Worm (Caenorhabditis elegans) whole organism, young adult: ENCODE measurements around the gene C14B1.8.

Experiments used
- D2030.7 ChIP-seq: fragments of 200-800 bp; sonication (Bioruptor generic); IDR thresholded peaks from 2 replicates; pipeline ENCODE4 v1.3.6; 2022; ENCODE audit warnings: missing genetic modification reagents, missing genetic modification characterization, missing compliant biosample characterization
- F10E7.11 ChIP-seq: sonication (generic microtip); optimal IDR thresholded peaks from 2 replicates; lab custom pipeline; 2017; ENCODE audit warnings: mild to moderate bottlenecking, missing genetic modification characterization, moderate library complexity, missing compliant biosample characterization
- F33H1.4 ChIP-seq: fragments of 200-800 bp; sonication (Bioruptor generic); IDR thresholded peaks from 2 replicates; pipeline ENCODE4 v1.3.6; 2022; ENCODE audit warnings: missing genetic modification reagents, missing genetic modification characterization, missing compliant biosample characterization
- F57A8.1 ChIP-seq: fragments of 200-800 bp; sonication (Bioruptor generic); optimal IDR thresholded peaks from 2 replicates; lab custom pipeline; 2018; ENCODE audit warnings: mild to moderate bottlenecking, missing genetic modification characterization, moderate library complexity, missing compliant biosample characterization
- K11D2.4 ChIP-seq: fragments of 200-800 bp; sonication (Bioruptor generic); IDR thresholded peaks from 2 replicates; pipeline ENCODE4 v1.3.6; 2022; ENCODE audit warnings: missing genetic modification reagents, missing genetic modification characterization, missing compliant biosample characterization
- T07F8.4 ChIP-seq: sonication (generic microtip); optimal IDR thresholded peaks from 2 replicates; lab custom pipeline; 2016; ENCODE audit warnings: mild to moderate bottlenecking, missing genetic modification characterization, moderate library complexity, missing compliant biosample characterization
- Y95B8A.8 ChIP-seq: fragments of 200-800 bp; sonication (Bioruptor generic); IDR thresholded peaks from 2 replicates; pipeline ENCODE4 v1.3.6; 2022; ENCODE audit warnings: missing genetic modification reagents, missing genetic modification characterization, missing compliant biosample characterization
- ama-1 ChIP-seq, 3 experiments: fragments of 150-350 bp in 1 of 3; sonication (generic microtip) in 2 of 3; optimal IDR thresholded peaks; 2 replicates each; lab custom pipeline; 2014 to 2018; ENCODE audit warnings: missing biosample characterization in 2 of 3, missing genetic modification characterization in 2 of 3, missing genetic modification reagents in 2 of 3
- attf-6 ChIP-seq: fragments of 200-800 bp; sonication (Bioruptor generic); IDR thresholded peaks from 2 replicates; pipeline ENCODE4 v1.3.6; 2022; ENCODE audit warnings: missing genetic modification reagents, missing genetic modification characterization, missing compliant biosample characterization
- cebp-1 ChIP-seq, 2 experiments: fragments of 200-800 bp in 1 of 2; sonication (Bioruptor generic) in 1 of 2; sonication (generic microtip) in 1 of 2; IDR thresholded peaks in 1 of 2; optimal IDR thresholded peaks in 1 of 2; 2 replicates each; pipeline versions ENCODE4 v1.3.6 to Lab custom; 2017 to 2022; ENCODE audit warnings: missing compliant biosample characterization in 2 of 2, missing genetic modification characterization in 2 of 2, mild to moderate bottlenecking in 1 of 2, missing genetic modification reagents in 1 of 2, moderate library complexity in 1 of 2
- efl-1 ChIP-seq: fragments of 150-350 bp; optimal IDR thresholded peaks from 2 replicates; lab custom pipeline; 2014; ENCODE audit warnings: missing biosample characterization, missing genetic modification reagents, missing genetic modification characterization
- egrh-3 ChIP-seq: fragments of 200-800 bp; sonication (Bioruptor generic); IDR thresholded peaks from 2 replicates; pipeline ENCODE4 v1.3.6; 2022; ENCODE audit warnings: missing genetic modification reagents, missing genetic modification characterization, missing compliant biosample characterization
- hlh-12 ChIP-seq: sonication (generic microtip); optimal IDR thresholded peaks from 2 replicates; lab custom pipeline; 2016; ENCODE audit warnings: missing genetic modification characterization, missing compliant biosample characterization
- lin-40 ChIP-seq: sonication (generic microtip); optimal IDR thresholded peaks from 2 replicates; lab custom pipeline; 2016; ENCODE audit warnings: missing genetic modification characterization, mild to moderate bottlenecking, missing compliant biosample characterization, missing genotype, missing genetic modification reagents
- madf-10 ChIP-seq: sonication (generic microtip); optimal IDR thresholded peaks from 2 replicates; lab custom pipeline; 2016; ENCODE audit warnings: mild to moderate bottlenecking, missing genetic modification characterization, missing compliant biosample characterization
- madf-6 ChIP-seq: fragments of 200-800 bp; sonication (Bioruptor generic); IDR thresholded peaks from 2 replicates; pipeline ENCODE4 v1.3.6; 2022; ENCODE audit warnings: missing genetic modification reagents, missing genetic modification characterization, missing compliant biosample characterization
- madf-8 ChIP-seq: fragments of 200-800 bp; sonication (Bioruptor generic); conservative IDR thresholded peaks from 2 replicates; pipeline ENCODE4 v1.3.6; 2022; ENCODE audit warnings: missing genetic modification reagents, missing genetic modification characterization, missing compliant biosample characterization
- mes-4 ChIP-seq: sonication (generic microtip); optimal IDR thresholded peaks from 2 replicates; lab custom pipeline; 2016; ENCODE audit warnings: missing genotype, missing genetic modification characterization, missing compliant biosample characterization
- pha-4 ChIP-seq: fragments of 150-350 bp; sonication (generic microtip); optimal IDR thresholded peaks from 2 replicates; lab custom pipeline; 2014; ENCODE audit warnings: missing biosample characterization, missing genetic modification reagents, missing genetic modification characterization
- repo-1 ChIP-seq: sonication (generic microtip); optimal IDR thresholded peaks from 2 replicates; lab custom pipeline; 2017; ENCODE audit warnings: mild to moderate bottlenecking, missing genetic modification characterization, missing compliant biosample characterization
- sdz-38 ChIP-seq: sonication (generic microtip); optimal IDR thresholded peaks from 2 replicates; lab custom pipeline; 2016; ENCODE audit warnings: missing genotype, missing genetic modification characterization, missing compliant biosample characterization
- snpc-3.4 ChIP-seq: sonication (generic microtip); optimal IDR thresholded peaks from 2 replicates; lab custom pipeline; 2017; ENCODE audit warnings: missing genetic modification characterization, mild to moderate bottlenecking, missing compliant biosample characterization, antibody characterized with exemption, moderate library complexity, missing genotype, missing genetic modification reagents
- somi-1 ChIP-seq: fragments of 200-800 bp; sonication (Bioruptor generic); optimal IDR thresholded peaks from 2 replicates; lab custom pipeline; 2018; ENCODE audit warnings: mild to moderate bottlenecking, missing genetic modification characterization, missing compliant biosample characterization
- tlf-1 ChIP-seq: fragments of 200-800 bp; sonication (Bioruptor generic); optimal IDR thresholded peaks from 2 replicates; lab custom pipeline; 2018; ENCODE audit warnings: mild to moderate bottlenecking, missing genetic modification characterization, missing compliant biosample characterization
- unc-62 ChIP-seq: fragments of 150-350 bp; optimal IDR thresholded peaks from 2 replicates; lab custom pipeline; 2014; ENCODE audit warnings: missing biosample characterization, missing genetic modification reagents, missing genetic modification characterization
- xnd-1 ChIP-seq: sonication (generic microtip); optimal IDR thresholded peaks from 2 replicates; lab custom pipeline; 2016; ENCODE audit warnings: missing genotype, missing genetic modification reagents, missing genetic modification characterization, missing compliant biosample characterization
- zfh-2 ChIP-seq: fragments of 200-800 bp; sonication (Bioruptor generic); conservative IDR thresholded peaks from 2 replicates; pipeline ENCODE4 v1.3.6; 2022; ENCODE audit warnings: missing genetic modification reagents, missing genetic modification characterization, missing compliant biosample characterization

The C14B1.8 gene

DNA sequence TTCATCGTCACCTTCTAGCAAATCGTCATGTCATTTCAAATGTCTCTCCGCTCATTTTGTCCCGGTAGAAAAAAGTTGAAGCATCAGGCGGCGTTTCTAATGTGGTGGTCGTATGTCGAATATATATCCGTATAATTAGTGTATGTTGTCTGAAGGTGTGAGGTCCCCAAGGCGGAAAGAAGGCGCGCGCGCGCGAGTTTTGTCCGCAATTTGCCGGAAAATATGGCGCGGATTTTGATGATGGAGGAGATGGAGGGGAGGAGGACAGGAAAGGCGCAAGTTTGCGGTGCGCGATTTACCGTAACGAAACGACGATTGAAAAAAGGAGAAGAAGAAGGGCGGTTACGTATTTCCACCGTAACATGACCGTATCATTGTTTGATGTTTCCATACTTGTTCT lies 22.6 kb upstream of the C14B1.8 start:
- 0 out of 2 replicates have a peak, but pooled peaks have one; percentile 17 for TF ChIP-seq egrh-3 (GFP tag; lab: Robert Waterston, UW)
- peak; percentile 37; the same call in 1 of the 2 replicates for TF ChIP-seq madf-8 (GFP tag; lab: Robert Waterston, UW)
- TF ChIP-seq efl-1 (GFP tag; lab: Kevin White, UChicago) = peak; percentile 50
- TF ChIP-seq zfh-2 (GFP tag; lab: Robert Waterston, UW) = peak; percentile 58; the same call in 1 of the 2 replicates
- no peak for TF ChIP-seq xnd-1 (tag; lab: Kevin White, UChicago)
- peak; percentile 74 for TF ChIP-seq madf-6
- TF ChIP-seq attf-6 (GFP tag; lab: Robert Waterston, UW) = no peak

- TF ChIP-seq repo-1 (tag; lab: Kevin White, UChicago) = no peak
- no peak for TF ChIP-seq unc-62 (GFP tag; lab: Kevin White, UChicago)
Measured at ce11 chrIII:3738331-3738730, 18.9 kb upstream of the C14B1.8 start.

DNA sequence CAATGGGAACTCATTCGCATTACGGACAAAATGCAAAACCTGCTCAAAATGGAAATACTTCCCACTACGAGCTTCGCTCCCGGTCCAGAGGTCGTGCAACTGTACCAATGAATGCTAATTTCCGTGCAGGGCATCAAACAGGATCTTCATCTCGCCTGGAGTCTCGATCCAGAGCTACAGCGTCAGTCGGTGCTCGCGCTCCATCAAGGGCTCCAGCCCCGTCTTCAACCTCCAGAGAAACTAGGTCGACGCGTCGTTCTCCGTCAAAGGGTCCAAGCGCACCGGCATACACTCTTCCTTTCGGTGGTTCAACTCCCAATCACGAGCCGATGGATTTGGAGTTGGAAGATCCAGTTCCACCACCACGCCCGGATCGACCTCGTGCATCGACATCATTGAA lies 18.3 kb upstream of the C14B1.8 start:
- TF ChIP-seq sdz-38 (tag; lab: Kevin White, UChicago) = no peak
- no peak for TF ChIP-seq pha-4 (tag; lab: Kevin White, UChicago)
- peak; percentile 82 for TF ChIP-seq zfh-2 (GFP tag; lab: Robert Waterston, UW)
- TF ChIP-seq ama-1 (optimal IDR thresholded peaks at IDR 0.05; lab: Kevin White, UChicago) = no peak
- no peak for TF ChIP-seq ama-1 (GFP tag; optimal IDR thresholded peaks at IDR 0.05; lab: Kevin White, UChicago)

ce11 chrIII:3736302-3736701 lies 16.8 kb upstream of the C14B1.8 start, which contains the start of gene F34D10.4:
Gene F34D10.4 (plus strand): TSS chrIII:3736602.
- TF ChIP-seq F57A8.1 (GFP tag; lab: Kevin White, UChicago) = no peak
- no peak for TF ChIP-seq lin-40 (tag; lab: Kevin White, UChicago)
- no peak for TF ChIP-seq F10E7.11 (tag; lab: Kevin White, UChicago)
- TF ChIP-seq Y95B8A.8 (GFP tag; lab: Robert Waterston, UW) = no peak
- TF ChIP-seq hlh-12 = no peak
- no peak for TF ChIP-seq K11D2.4 (GFP tag; lab: Robert Waterston, UW)
- TF ChIP-seq T07F8.4 (tag; lab: Kevin White, UChicago) = no peak
- TF ChIP-seq sdz-38 (tag; lab: Kevin White, UChicago) = no peak
- TF ChIP-seq tlf-1 (GFP tag; lab: Kevin White, UChicago) = no peak
- TF ChIP-seq mes-4 = no peak
- no peak for TF ChIP-seq efl-1 (GFP tag; lab: Kevin White, UChicago)
- no peak for TF ChIP-seq cebp-1 (GFP tag; IDR thresholded peaks at IDR 0.05; lab: Robert Waterston, UW)
- no peak for TF ChIP-seq cebp-1 (tag; optimal IDR thresholded peaks at IDR 0.05; lab: Kevin White, UChicago)
- TF ChIP-seq, all 124 proteins: peak for 0

ce11 chrIII:3735509-3736255 lies 16.2 kb upstream of the C14B1.8 start:
- TF ChIP-seq D2030.7 = 0 out of 2 replicates have a peak, but pooled peaks have one; percentile 20
- TF ChIP-seq snpc-3.4 (tag; lab: Kevin White, UChicago) = peak; percentile 10
- TF ChIP-seq madf-10 (tag; lab: Kevin White, UChicago) = no peak
- peak; percentile 70 for TF ChIP-seq F33H1.4
- peak; percentile 32 for TF ChIP-seq ama-1 (optimal IDR thresholded peaks at IDR 0.05; lab: Kevin White, UChicago)
- TF ChIP-seq ama-1 (GFP tag; optimal IDR thresholded peaks at IDR 0.05; lab: Kevin White, UChicago) = no peak
- TF ChIP-seq egrh-3 (GFP tag; lab: Robert Waterston, UW) = no peak
- peak; percentile 46; the same call in 1 of the 2 replicates for TF ChIP-seq zfh-2 (GFP tag; lab: Robert Waterston, UW)
- peak; percentile 12 for TF ChIP-seq somi-1 (GFP tag; lab: Kevin White, UChicago)
